Fruit fly (Drosophila melanogaster): ENCODE results near the gene CG11436.

Gene CG11436

dm6 chrX:4508072-4508644 lies 43.5 kb downstream of the CG11436 start:
- peak; percentile 6 to 41 for TF ChIP-seq dl (GFP tag; optimal IDR thresholded peaks at IDR 0.05; ENCODE audit: insufficient read depth in 1 of 2, partially characterized antibody in 2 of 2)
- TF ChIP-seq psq (GFP tag; optimal IDR thresholded peaks at IDR 0.05): no peak
- peak; percentile 21 for TF ChIP-seq Dif (GFP tag; optimal IDR thresholded peaks at IDR 0.05; ENCODE audit: partially characterized antibody)

- no peak for TF ChIP-seq Hr83 (GFP tag; optimal IDR thresholded peaks at IDR 0.05; ENCODE audit: poor library complexity, severe bottlenecking)
- no peak for TF ChIP-seq h (GFP tag; optimal IDR thresholded peaks at IDR 0.05)
- peak; percentile 4 for TF ChIP-seq fru (GFP tag; optimal IDR thresholded peaks at IDR 0.05)
- TF ChIP-seq brk (GFP tag; optimal IDR thresholded peaks at IDR 0.05): no peak
- peak; percentile 27 for TF ChIP-seq rgr (GFP tag; optimal IDR thresholded peaks at IDR 0.05)
- no peak for TF ChIP-seq jim (GFP tag; optimal IDR thresholded peaks at IDR 0.05)
- TF ChIP-seq br (GFP tag; optimal IDR thresholded peaks at IDR 0.05): peak; percentile 26
- no peak for TF ChIP-seq Hr78 (GFP tag; optimal IDR thresholded peaks at IDR 0.05)
- TF ChIP-seq foxo (GFP tag; optimal IDR thresholded peaks at IDR 0.05): peak in 1 of 2 experiments; percentile 48
- TF ChIP-seq Jra (GFP tag; optimal IDR thresholded peaks at IDR 0.05): no peak
- TF ChIP-seq Dfd (GFP tag; optimal IDR thresholded peaks at IDR 0.05): no peak
- TF ChIP-seq dl (GFP tag; optimal IDR thresholded peaks at IDR 0.05; ENCODE audit: insufficient read depth in 1 of 2, partially characterized antibody in 2 of 2): no peak
Measured at dm6 chrX:4507121-4507520, 44.6 kb downstream of the CG11436 start.

DNA sequence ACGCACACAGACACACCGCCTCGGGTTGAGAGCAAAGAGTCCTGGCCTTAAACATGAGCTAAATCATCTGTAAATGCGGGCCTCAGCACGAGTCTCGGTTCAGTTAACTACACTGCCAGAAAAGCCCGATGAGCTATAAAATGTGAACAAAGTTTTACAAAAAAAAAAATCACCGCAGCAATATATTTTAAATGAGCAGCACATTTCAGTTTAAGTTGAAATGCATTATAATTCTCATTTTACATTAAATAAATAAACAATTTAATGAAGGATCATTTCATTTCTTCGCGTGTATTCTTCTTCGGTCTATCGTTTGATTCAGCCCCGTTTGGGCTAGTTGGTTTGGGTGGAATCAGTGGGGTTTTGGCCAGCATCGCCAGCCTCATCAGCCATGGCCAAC lies 46.4 kb downstream of the CG11436 start:
- TF ChIP-seq foxo (GFP tag; optimal IDR thresholded peaks at IDR 0.05) (peak in 1 of 2 experiments; percentile 1), Vsx2 (GFP tag; optimal IDR thresholded peaks at IDR 0.05; ENCODE audit: partially characterized antibody) (no peak)

DNA sequence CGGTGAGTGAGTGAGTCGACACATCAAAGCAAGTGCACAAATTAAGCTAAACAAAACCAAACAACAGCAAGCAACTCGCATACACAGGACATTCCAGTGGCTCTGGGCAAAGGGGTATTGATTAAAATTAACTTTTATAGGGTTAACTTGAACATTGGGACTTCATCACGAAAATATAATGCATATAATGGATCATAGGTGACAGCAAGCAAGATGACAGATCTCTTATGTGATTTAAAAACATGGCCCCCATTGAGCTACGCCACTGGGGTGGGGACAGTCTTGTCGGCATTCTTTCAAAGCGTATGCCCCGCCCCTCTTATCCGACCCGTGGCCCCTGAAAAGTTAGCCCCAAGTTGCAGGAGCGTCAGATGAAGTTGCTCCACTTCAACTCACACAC lies 48.1 kb downstream of the CG11436 start:
- TF ChIP-seq OdsH (GFP tag; optimal IDR thresholded peaks at IDR 0.05): peak; percentile 45
- TF ChIP-seq rgr (GFP tag; optimal IDR thresholded peaks at IDR 0.05): peak; percentile 44
- no peak for TF ChIP-seq Vsx2 (GFP tag; optimal IDR thresholded peaks at IDR 0.05; ENCODE audit: partially characterized antibody)
- TF ChIP-seq dsf (GFP tag; optimal IDR thresholded peaks at IDR 0.05; ENCODE audit: borderline replicate concordance): no peak
- TF ChIP-seq sage (GFP tag; optimal IDR thresholded peaks at IDR 0.05): no peak
- TF ChIP-seq GATAd (GFP tag; optimal IDR thresholded peaks at IDR 0.05): no peak
- no peak for TF ChIP-seq Dfd (GFP tag; optimal IDR thresholded peaks at IDR 0.05)
- TF ChIP-seq woc (GFP tag; optimal IDR thresholded peaks at IDR 0.05): peak; percentile 7
- no peak for TF ChIP-seq jim (GFP tag; optimal IDR thresholded peaks at IDR 0.05)
- peak; percentile 19 for TF ChIP-seq Sp1 (GFP tag; optimal IDR thresholded peaks at IDR 0.05)
- TF ChIP-seq Rel (GFP tag; optimal IDR thresholded peaks at IDR 0.05): no peak
- no peak for TF ChIP-seq Rel (tag; optimal IDR thresholded peaks at IDR 0.05)
- no peak for TF ChIP-seq usp (GFP tag; optimal IDR thresholded peaks at IDR 0.05)
- TF ChIP-seq Hr78 (GFP tag; optimal IDR thresholded peaks at IDR 0.05): no peak
- TF ChIP-seq Hnf4 (GFP tag; optimal IDR thresholded peaks at IDR 0.05): peak; percentile 32
- no peak for TF ChIP-seq Abd-B (GFP tag; optimal IDR thresholded peaks at IDR 0.05)
- no peak for TF ChIP-seq Dif (GFP tag; optimal IDR thresholded peaks at IDR 0.05; ENCODE audit: partially characterized antibody)
- TF ChIP-seq foxo (GFP tag; optimal IDR thresholded peaks at IDR 0.05): peak in 1 of 2 experiments; percentile 58
- no peak for TF ChIP-seq CG32264 (GFP tag; optimal IDR thresholded peaks at IDR 0.05)
- no peak for TF ChIP-seq dl (GFP tag; optimal IDR thresholded peaks at IDR 0.05; ENCODE audit: insufficient read depth in 1 of 2, partially characterized antibody in 2 of 2)
- TF ChIP-seq tai (GFP tag; optimal IDR thresholded peaks at IDR 0.05): no peak
- peak; percentile 19 for TF ChIP-seq dmrt93B (GFP tag; optimal IDR thresholded peaks at IDR 0.05)
- TF ChIP-seq pan (optimal IDR thresholded peaks at IDR 0.05): no peak
- TF ChIP-seq HLH106 (tag; optimal IDR thresholded peaks at IDR 0.05): peak; percentile 50
- TF ChIP-seq Jra (GFP tag; optimal IDR thresholded peaks at IDR 0.05): no peak
- TF ChIP-seq h (GFP tag; optimal IDR thresholded peaks at IDR 0.05): peak; percentile 43
- TF ChIP-seq ey (GFP tag; optimal IDR thresholded peaks at IDR 0.05): peak; percentile 50
- peak; percentile 13 for TF ChIP-seq psq (GFP tag; optimal IDR thresholded peaks at IDR 0.05)
- TF ChIP-seq N (GFP tag; optimal IDR thresholded peaks at IDR 0.05): no peak
- TF ChIP-seq lola (GFP tag; optimal IDR thresholded peaks at IDR 0.05): no peak
- TF ChIP-seq fru (GFP tag; optimal IDR thresholded peaks at IDR 0.05): peak; percentile 48
- peak; percentile 34 for TF ChIP-seq br (GFP tag; optimal IDR thresholded peaks at IDR 0.05)
